ENCODE assay signal across 4 worm cellular contexts in the genomic region with DNA sequence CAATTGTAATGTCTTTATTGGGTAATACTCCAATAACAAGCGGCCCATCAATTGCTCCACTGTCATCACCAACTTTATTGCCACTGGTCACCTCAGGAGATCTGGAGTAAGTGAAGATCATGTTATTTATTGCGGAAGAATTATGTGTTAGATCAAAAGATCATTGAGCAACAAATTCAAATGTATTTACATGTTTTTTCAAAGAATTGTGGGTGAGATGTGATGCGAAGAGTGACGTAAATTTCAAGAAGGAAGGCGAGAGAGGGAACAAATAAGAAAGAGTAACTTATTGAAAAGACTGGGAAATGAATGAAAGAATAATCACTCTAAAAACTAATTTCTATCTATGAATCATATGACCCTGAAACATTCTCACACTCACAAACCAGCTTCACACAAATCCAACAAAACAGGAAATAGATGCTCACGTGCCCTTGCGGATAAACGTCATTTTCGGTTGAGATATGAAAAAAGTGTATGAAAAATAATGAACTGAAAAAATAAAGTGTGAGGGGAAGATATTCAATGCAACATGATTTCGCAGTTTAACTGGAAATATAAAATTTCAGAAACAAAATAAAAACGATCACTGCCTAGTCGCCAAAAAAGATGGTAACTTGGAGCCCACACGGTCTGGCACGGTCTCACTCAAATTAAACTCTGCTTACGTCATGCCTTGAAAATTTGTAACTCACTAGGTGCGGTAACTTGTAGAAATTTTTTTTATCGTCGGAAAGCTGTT.
TF ChIP-seq lines count a peak whose summit lies in the region.

No protein-coding gene starts in this region.

TF ChIP-seq in whole organism, L1 larva, 84 proteins besides CTCF, POLR2A, EP300 and RAD21:
- TF ChIP-seq unc-86 (tag; optimal IDR thresholded peaks at IDR 0.05; lab: Kevin White, UChicago) (peak; percentile 57), fkh-8 (tag; optimal IDR thresholded peaks at IDR 0.05; lab: Kevin White, UChicago) (peak; percentile 75), fkh-10 (GFP tag; optimal IDR thresholded peaks at IDR 0.05; lab: Kevin White, UChicago) (peak; percentile 8), nhr-77 (tag; optimal IDR thresholded peaks at IDR 0.05; lab: Kevin White, UChicago) (no peak), C34B4.2 (tag; optimal IDR thresholded peaks at IDR 0.05; lab: Kevin White, UChicago) (no peak), lin-39 (tag; optimal IDR thresholded peaks at IDR 0.05; lab: Kevin White, UChicago) (no peak), unc-30 (tag; optimal IDR thresholded peaks at IDR 0.05; lab: Kevin White, UChicago) (no peak), lir-3 (tag; optimal IDR thresholded peaks at IDR 0.05; lab: Kevin White, UChicago; ENCODE audit: poor library complexity) (no peak), sptf-1 (tag; optimal IDR thresholded peaks at IDR 0.05; lab: Kevin White, UChicago) (no peak), lin-14 (GFP tag; optimal IDR thresholded peaks at IDR 0.05; lab: Kevin White, UChicago) (peak; percentile 55), rnt-1 (tag; optimal IDR thresholded peaks at IDR 0.05; lab: Kevin White, UChicago) (no peak), efl-1 (optimal IDR thresholded peaks at IDR 0.05; lab: Kevin White, UChicago) (no peak), efl-1 (GFP tag; optimal IDR thresholded peaks at IDR 0.05 in 1 of 2; lab: Kevin White, UChicago) (peak in 1 of 2 experiments; percentile 55), nhr-47 (tag; optimal IDR thresholded peaks at IDR 0.05; lab: Kevin White, UChicago) (peak; percentile 53), nhr-71 (tag; optimal IDR thresholded peaks at IDR 0.05; lab: Kevin White, UChicago) (peak; percentile 47), dsc-1 (tag; optimal IDR thresholded peaks at IDR 0.05; lab: Kevin White, UChicago) (peak; percentile 42)
TF ChIP-seq in whole organism, L1 larva: peak in this region for 8.

TF ChIP-seq in whole organism, L2 larva, 48 proteins besides CTCF, POLR2A, EP300 and RAD21:
- TF ChIP-seq lsy-2 (tag; optimal IDR thresholded peaks at IDR 0.05; lab: Kevin White, UChicago), result peak in 1 of 2 experiments; percentile 6
- peak; percentile 25 for TF ChIP-seq ztf-4 (tag; optimal IDR thresholded peaks at IDR 0.05; lab: Kevin White, UChicago)
- TF ChIP-seq elt-1 (tag; optimal IDR thresholded peaks at IDR 0.05; lab: Kevin White, UChicago), result no peak
- no peak for TF ChIP-seq gmeb-1 (tag; optimal IDR thresholded peaks at IDR 0.05; lab: Kevin White, UChicago)
- no peak for TF ChIP-seq dmd-4 (tag; optimal IDR thresholded peaks at IDR 0.05; lab: Kevin White, UChicago)
- peak; percentile 42 for TF ChIP-seq sma-9 (GFP tag; optimal IDR thresholded peaks at IDR 0.05; lab: Kevin White, UChicago)
- TF ChIP-seq sma-9 (tag; optimal IDR thresholded peaks at IDR 0.05; lab: Kevin White, UChicago), result no peak

TF ChIP-seq in whole organism, L3 larva, 47 proteins besides CTCF, POLR2A, EP300 and RAD21:
- TF ChIP-seq nhr-25 (tag; optimal IDR thresholded peaks at IDR 0.05; lab: Kevin White, UChicago) (no peak), nfya-1 (tag; optimal IDR thresholded peaks at IDR 0.05; lab: Kevin White, UChicago; ENCODE audit: insufficient read depth) (peak; percentile 12)

TF ChIP-seq in whole organism, L4 larva, 104 proteins besides CTCF, POLR2A, EP300 and RAD21:
- TF ChIP-seq unc-62 (GFP tag; optimal IDR thresholded peaks at IDR 0.05 in 1 of 2; lab: Kevin White, UChicago), result peak in 1 of 2 experiments; percentile 68
- TF ChIP-seq unc-62 (tag; optimal IDR thresholded peaks at IDR 0.05; lab: Kevin White, UChicago), result no peak
- no peak for TF ChIP-seq Y105C5A.15 (GFP tag; IDR thresholded peaks at IDR 0.05; lab: Robert Waterston, UW)
- TF ChIP-seq aha-1 (tag; lab: Kevin White, UChicago), result peak; percentile 51
- no peak for TF ChIP-seq hlh-11 (tag; optimal IDR thresholded peaks at IDR 0.05; lab: Kevin White, UChicago)
- no peak for TF ChIP-seq spr-3 (GFP tag; optimal IDR thresholded peaks at IDR 0.05; lab: Kevin White, UChicago)
- TF ChIP-seq hlh-30 (tag; optimal IDR thresholded peaks at IDR 0.05; lab: Kevin White, UChicago; ENCODE audit: insufficient read depth), result peak; percentile 15
- no peak for TF ChIP-seq nhr-102 (tag; optimal IDR thresholded peaks at IDR 0.05; lab: Kevin White, UChicago)
- no peak for TF ChIP-seq zfp-3 (GFP tag; conservative IDR thresholded peaks at IDR 0.05; lab: Robert Waterston, UW)
